Fruit fly (Drosophila melanogaster) whole organism, embryonic: Measurements from ENCODE around the gene CG14207.
A peak's percentile ranks its signal among the peaks of the same experiment; 100 is the strongest.

Experiments used
- Atf-2 ChIP-seq: fragments of 200-800 bp; sonication (Bioruptor generic); optimal IDR thresholded peaks from 2 replicates; lab custom pipeline; 2016; ENCODE audit warnings: missing biosample characterization, missing genetic modification characterization
- B-H2 ChIP-seq: fragments of 200-800 bp; sonication (Bioruptor generic); optimal IDR thresholded peaks from 2 replicates; lab custom pipeline; 2018; ENCODE audit warnings: missing biosample characterization, mild to moderate bottlenecking, missing genetic modification characterization
- Bgb ChIP-seq: fragments of 200-800 bp; sonication (Bioruptor generic); IDR thresholded peaks from 2 replicates; pipeline ENCODE4 v1.3.6; 2022; ENCODE audit warnings: missing biosample characterization, missing genetic modification characterization; ENCODE audit not compliant: partially characterized antibody
- CG11696 ChIP-seq: fragments of 200-800 bp; sonication (Bioruptor generic); IDR thresholded peaks from 2 replicates; pipeline ENCODE4 v1.3.6; 2022; ENCODE audit warnings: missing biosample characterization, missing genetic modification characterization
- CG12104 ChIP-seq: fragments of 200-800 bp; sonication (Bioruptor generic); optimal IDR thresholded peaks from 3 replicates; lab custom pipeline; 2016; ENCODE audit warnings: missing biosample characterization, missing genetic modification characterization
- CG12219 ChIP-seq: fragments of 200-800 bp; sonication (Bioruptor generic); optimal IDR thresholded peaks from 3 replicates; lab custom pipeline; 2018; ENCODE audit warnings: missing biosample characterization, mild to moderate bottlenecking, missing genetic modification characterization
- CG12769 ChIP-seq: fragments of 200-800 bp; sonication (Bioruptor generic); optimal IDR thresholded peaks from 2 replicates; lab custom pipeline; 2019; ENCODE audit warnings: missing biosample characterization, mild to moderate bottlenecking, missing genetic modification characterization, moderate library complexity
- CG17186 ChIP-seq: fragments of 200-800 bp; sonication (Bioruptor generic); optimal IDR thresholded peaks from 3 replicates; lab custom pipeline; 2017; ENCODE audit warnings: missing biosample characterization, missing genetic modification reagents, missing genetic modification characterization
- CG18619 ChIP-seq: fragments of 200-800 bp; sonication (Bioruptor generic); optimal IDR thresholded peaks from 3 replicates; lab custom pipeline; 2017; ENCODE audit warnings: missing biosample characterization, mild to moderate bottlenecking, missing genetic modification characterization
- CG2712 ChIP-seq: fragments of 200-800 bp; optimal IDR thresholded peaks from 3 replicates; lab custom pipeline; 2019; ENCODE audit warnings: missing biosample characterization, mild to moderate bottlenecking, missing genetic modification characterization, moderate library complexity
- CG30403 ChIP-seq: fragments of 200-800 bp; sonication (Bioruptor generic); optimal IDR thresholded peaks from 3 replicates; lab custom pipeline; 2016; ENCODE audit warnings: missing biosample characterization, missing genetic modification characterization
- CG31365 ChIP-seq: fragments of 200-800 bp; sonication (Bioruptor generic); optimal IDR thresholded peaks from 2 replicates; lab custom pipeline; 2018; ENCODE audit warnings: missing biosample characterization, mild to moderate bottlenecking, missing genetic modification characterization
- CG33213 ChIP-seq: fragments of 200-800 bp; sonication (Bioruptor generic); optimal IDR thresholded peaks from 3 replicates; lab custom pipeline; 2016; ENCODE audit warnings: missing biosample characterization, missing genetic modification characterization
- CG34376 ChIP-seq: fragments of 200-800 bp; sonication (Bioruptor generic); optimal IDR thresholded peaks from 2 replicates; lab custom pipeline; 2018; ENCODE audit warnings: missing biosample characterization, mild to moderate bottlenecking, missing genetic modification characterization
- CG43689 ChIP-seq: fragments of 200-800 bp; sonication (Bioruptor generic); IDR thresholded peaks from 2 replicates; pipeline ENCODE4 v1.3.6; 2022; ENCODE audit warnings: missing biosample characterization, missing genetic modification characterization
- CG6175 ChIP-seq: fragments of 200-800 bp; sonication (Bioruptor generic); IDR thresholded peaks from 3 replicates; pipeline ENCODE4 v1.3.6; 2022; ENCODE audit warnings: missing biosample characterization, missing genetic modification characterization
- CG6683 ChIP-seq: fragments of 200-800 bp; sonication (Bioruptor generic); optimal IDR thresholded peaks from 2 replicates; lab custom pipeline; 2017; ENCODE audit warnings: missing biosample characterization, mild to moderate bottlenecking, missing genetic modification characterization, missing genetic modification reagents
- CG7372 ChIP-seq: fragments of 200-800 bp; sonication (Bioruptor generic); IDR thresholded peaks from 2 replicates; pipeline ENCODE4 v1.3.6; 2022; ENCODE audit warnings: missing biosample characterization, missing genetic modification characterization
- CG8290 ChIP-seq, 3 experiments: fragments of 200-800 bp; sonication (Bioruptor generic); optimal IDR thresholded peaks; 2 replicates each; lab custom pipeline; 2016 to 2019; ENCODE audit warnings: missing biosample characterization in 3 of 3, missing genetic modification characterization in 3 of 3, mild to moderate bottlenecking in 2 of 3, moderate library complexity in 1 of 3
- CkIIα-i1 ChIP-seq: fragments of 200-800 bp; sonication (Bioruptor generic); IDR thresholded peaks from 2 replicates; pipeline ENCODE4 v1.3.6; 2022; ENCODE audit warnings: missing biosample characterization, missing genetic modification characterization
- Hand ChIP-seq: fragments of 200-800 bp; sonication (Bioruptor generic); optimal IDR thresholded peaks from 2 replicates; lab custom pipeline; 2017; ENCODE audit warnings: mild to moderate bottlenecking, missing biosample characterization, missing genetic modification reagents, missing genetic modification characterization
- Jarid2 ChIP-seq: fragments of 200-800 bp; sonication (Bioruptor generic); optimal IDR thresholded peaks from 3 replicates; lab custom pipeline; 2017; ENCODE audit warnings: mild to moderate bottlenecking, missing biosample characterization, missing genetic modification reagents, missing genetic modification characterization
- MTF-1 ChIP-seq: fragments of 200-800 bp; sonication (Bioruptor generic); optimal IDR thresholded peaks from 2 replicates; lab custom pipeline; 2018; ENCODE audit warnings: missing biosample characterization, mild to moderate bottlenecking, missing genetic modification characterization, borderline replicate concordance
- Med ChIP-seq: fragments of 200-800 bp; sonication (Bioruptor generic); peaks from one replicate; lab custom pipeline; 2016; ENCODE audit warnings: missing biosample characterization, missing genetic modification characterization, mild to moderate bottlenecking, inconsistent platforms, moderate library complexity
- PHDP ChIP-seq: fragments of 200-800 bp; sonication (Bioruptor generic); optimal IDR thresholded peaks from 3 replicates; lab custom pipeline; 2018; ENCODE audit warnings: missing biosample characterization, mild to moderate bottlenecking, missing genetic modification characterization, moderate library complexity
- Pdp1 ChIP-seq, 2 experiments: fragments of 200-800 bp; sonication (Bioruptor generic); optimal IDR thresholded peaks; 3 replicates each; lab custom pipeline; 2016; ENCODE audit warnings: missing biosample characterization in 2 of 2, missing genetic modification characterization in 2 of 2, mild to moderate bottlenecking in 1 of 2, moderate library complexity in 1 of 2
- Sox100B ChIP-seq: fragments of 200-800 bp; sonication (Bioruptor generic); optimal IDR thresholded peaks from 3 replicates; lab custom pipeline; 2018; ENCODE audit warnings: missing biosample characterization, mild to moderate bottlenecking, missing genetic modification characterization
- Xbp1 ChIP-seq: fragments of 200-800 bp; sonication (Bioruptor generic); optimal IDR thresholded peaks from 3 replicates; lab custom pipeline; 2016; ENCODE audit warnings: missing biosample characterization, mild to moderate bottlenecking, missing genetic modification characterization
- ac ChIP-seq: fragments of 200-800 bp; sonication (Bioruptor generic); optimal IDR thresholded peaks from 3 replicates; lab custom pipeline; 2017; ENCODE audit warnings: missing biosample characterization, mild to moderate bottlenecking, missing genetic modification characterization
- al ChIP-seq: fragments of 200-800 bp; sonication (Bioruptor generic); IDR thresholded peaks from 2 replicates; pipeline ENCODE4 v1.3.6; 2022; ENCODE audit warnings: missing biosample characterization, missing genetic modification characterization
- cg ChIP-seq: fragments of 200-800 bp; sonication (Bioruptor generic); optimal IDR thresholded peaks from 3 replicates; lab custom pipeline; 2019; ENCODE audit warnings: missing biosample characterization, mild to moderate bottlenecking, missing genetic modification characterization, moderate library complexity
- chinmo ChIP-seq: fragments of 200-800 bp; sonication (Bioruptor generic); IDR thresholded peaks from 4 replicates; pipeline ENCODE4 v1.3.6; 2022; ENCODE audit warnings: missing biosample characterization, missing genetic modification characterization; ENCODE audit not compliant: partially characterized antibody
- corto ChIP-seq: fragments of 200-800 bp; sonication (Bioruptor generic); optimal IDR thresholded peaks from 2 replicates; lab custom pipeline; 2016; ENCODE audit warnings: missing biosample characterization, mild to moderate bottlenecking, missing genetic modification characterization, moderate library complexity
- cwo ChIP-seq: fragments of 200-800 bp; sonication (Bioruptor generic); optimal IDR thresholded peaks from 3 replicates; lab custom pipeline; 2017; ENCODE audit warnings: missing biosample characterization, missing genetic modification characterization, mild to moderate bottlenecking, moderate library complexity, missing genetic modification reagents
- ftz-f1 ChIP-seq: fragments of 200-800 bp; sonication (Bioruptor generic); optimal IDR thresholded peaks from 2 replicates; lab custom pipeline; 2016; ENCODE audit warnings: missing biosample characterization, missing genetic modification characterization
- gce ChIP-seq: fragments of 200-800 bp; sonication (Bioruptor generic); IDR thresholded peaks from 3 replicates; pipeline ENCODE4 v1.3.6; 2022; ENCODE audit warnings: missing biosample characterization, missing genetic modification characterization
- kay ChIP-seq: fragments of 200-800 bp; sonication (Bioruptor generic); optimal IDR thresholded peaks from 2 replicates; lab custom pipeline; 2016; ENCODE audit warnings: missing biosample characterization, missing genetic modification characterization
- lab ChIP-seq: fragments of 200-800 bp; sonication (Bioruptor generic); optimal IDR thresholded peaks from 3 replicates; lab custom pipeline; 2017; ENCODE audit warnings: missing biosample characterization, missing genetic modification characterization, mild to moderate bottlenecking, moderate library complexity, missing genetic modification reagents
- lbe ChIP-seq: fragments of 200-800 bp; sonication (Bioruptor generic); optimal IDR thresholded peaks from 2 replicates; lab custom pipeline; 2016; ENCODE audit warnings: missing biosample characterization, mild to moderate bottlenecking, missing genetic modification characterization
- rib ChIP-seq: fragments of 200-800 bp; sonication (Bioruptor generic); IDR thresholded peaks from 2 replicates; pipeline ENCODE4 v1.3.6; 2022; ENCODE audit warnings: missing biosample characterization, missing genetic modification characterization
- row ChIP-seq: fragments of 200-800 bp; sonication (Bioruptor generic); IDR thresholded peaks from 3 replicates; pipeline ENCODE4 v1.3.6; 2022; ENCODE audit warnings: missing biosample characterization, missing genetic modification characterization
- salm ChIP-seq: fragments of 200-800 bp; sonication (Bioruptor generic); optimal IDR thresholded peaks from 2 replicates; lab custom pipeline; 2018; ENCODE audit warnings: missing biosample characterization, mild to moderate bottlenecking, missing genetic modification characterization
- sd ChIP-seq: fragments of 200-800 bp; sonication (Bioruptor generic); optimal IDR thresholded peaks from 3 replicates; lab custom pipeline; 2018; ENCODE audit warnings: missing biosample characterization, mild to moderate bottlenecking, missing genetic modification characterization, moderate library complexity
- shn ChIP-seq: fragments of 200-800 bp; sonication (Bioruptor generic); optimal IDR thresholded peaks from 3 replicates; lab custom pipeline; 2016; ENCODE audit warnings: missing biosample characterization, missing genetic modification characterization
- slou ChIP-seq: fragments of 200-800 bp; sonication (Bioruptor generic); optimal IDR thresholded peaks from 3 replicates; lab custom pipeline; 2016; ENCODE audit warnings: missing biosample characterization, missing genetic modification characterization
- sr ChIP-seq: fragments of 200-800 bp; sonication (Bioruptor generic); IDR thresholded peaks from 3 replicates; pipeline ENCODE4 v1.3.6; 2022; ENCODE audit warnings: missing biosample characterization, missing genetic modification characterization
- sug ChIP-seq: fragments of 200-800 bp; optimal IDR thresholded peaks from 2 replicates; lab custom pipeline; 2019; ENCODE audit warnings: missing biosample characterization, mild to moderate bottlenecking, missing genetic modification characterization, moderate library complexity
- tgo ChIP-seq: fragments of 200-800 bp; sonication (Bioruptor generic); IDR thresholded peaks from 3 replicates; pipeline ENCODE4 v1.3.6; 2022; ENCODE audit warnings: missing biosample characterization, missing genetic modification characterization
- twi ChIP-seq: fragments of 200-800 bp; optimal IDR thresholded peaks from 2 replicates; lab custom pipeline; 2019; ENCODE audit warnings: missing biosample characterization, mild to moderate bottlenecking, missing genetic modification characterization, moderate library complexity
- vvl ChIP-seq: fragments of 200-800 bp; sonication (Bioruptor generic); IDR thresholded peaks from 2 replicates; pipeline ENCODE4 v1.3.6; 2022; ENCODE audit warnings: missing biosample characterization, missing genetic modification characterization
- zfh1 ChIP-seq: fragments of 200-800 bp; sonication (Bioruptor generic); IDR thresholded peaks from 3 replicates; pipeline ENCODE4 v1.3.6; 2022; ENCODE audit warnings: missing biosample characterization, missing genetic modification characterization

Gene CG14207

DNA sequence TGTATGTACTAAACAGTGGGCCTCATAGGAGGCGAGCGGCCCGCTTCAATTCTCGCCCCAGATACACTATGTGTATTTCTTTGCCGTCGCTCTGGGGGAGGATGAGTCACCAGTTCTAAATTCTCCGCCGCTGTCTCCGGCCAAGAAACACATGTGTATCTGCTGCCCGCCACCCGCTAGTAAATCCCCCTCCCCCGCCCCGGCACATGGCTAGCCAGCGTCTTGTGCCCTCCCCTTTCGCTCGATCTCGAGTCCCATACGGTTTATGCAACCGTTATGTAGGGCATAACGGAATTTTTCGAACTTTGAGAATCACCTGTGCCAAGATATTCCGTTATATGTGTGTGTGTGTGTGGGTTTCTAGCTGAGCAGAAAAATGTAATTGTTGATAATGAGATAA is 916 bp downstream of the CG14207 start (continued):
- TF ChIP-seq CG43689 (no peak), slou (GFP tag; lab: Kevin White, UChicago) (no peak), row (0 out of 3 replicates have a peak, but pooled peaks have one; percentile 7), CG17186 (GFP tag; lab: Kevin White, UChicago) (no peak), sug (tag; lab: Kevin White, UChicago) (peak; percentile 68), CG11696 (GFP tag; lab: Robert Waterston, UW) (no peak), CkIIα-i1 (GFP tag; lab: Robert Waterston, UW) (no peak), MTF-1 (GFP tag; lab: Kevin White, UChicago) (no peak), Xbp1 (no peak), cwo (GFP tag; lab: Kevin White, UChicago) (peak; percentile 76), Atf-2 (GFP tag; lab: Kevin White, UChicago) (no peak), Bgb (peak; percentile 9; the same call in 1 of the 2 replicates), CG6683 (GFP tag; lab: Kevin White, UChicago) (no peak), kay (peak; percentile 80), CG12769 (peak; percentile 83), salm (no peak), twi (tag; lab: Kevin White, UChicago) (peak; percentile 91), CG34376 (GFP tag; lab: Kevin White, UChicago) (peak; percentile 0), ac (GFP tag; lab: Kevin White, UChicago) (no peak), CG6175 (GFP tag; lab: Robert Waterston, UW) (peak; percentile 51; the same call in 2 of the 3 replicates), sd (peak; percentile 91), CG7372 (GFP tag; lab: Robert Waterston, UW) (no peak), Sox100B (GFP tag; lab: Kevin White, UChicago) (no peak), Hand (GFP tag; lab: Kevin White, UChicago) (no peak), corto (GFP tag; lab: Kevin White, UChicago) (no peak)

DNA sequence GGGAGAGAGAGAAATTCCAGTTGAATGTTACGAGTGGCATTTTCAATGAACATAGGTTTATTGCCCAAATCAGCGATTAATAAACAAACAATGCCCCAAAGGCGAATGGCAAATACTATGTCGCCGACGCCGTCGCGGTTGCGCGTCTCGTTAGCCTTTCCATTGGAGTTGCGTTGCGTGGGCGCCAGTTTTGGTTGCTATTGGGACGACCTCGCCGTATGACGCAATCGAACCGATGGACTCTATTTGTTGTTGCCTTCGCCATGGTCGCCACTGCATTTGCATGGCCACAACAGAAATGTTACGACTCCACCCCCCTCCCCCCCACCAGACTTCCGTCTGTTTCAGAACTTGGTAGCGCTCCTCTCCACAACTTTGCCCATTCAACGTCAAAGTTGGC is 1.6 kb downstream of the CG14207 start:
- TF ChIP-seq Pdp1 (GFP tag; optimal IDR thresholded peaks at IDR 0.05; lab: Kevin White, UChicago) (peak in 1 of 2 experiments; percentile 76), vvl (peak; percentile 0; the same call in 1 of the 2 replicates), Jarid2 (GFP tag; lab: Kevin White, UChicago) (no peak), B-H2 (GFP tag; lab: Kevin White, UChicago) (no peak), PHDP (tag; lab: Kevin White, UChicago) (no peak), al (no peak), gce (no peak), Atf-2 (GFP tag; lab: Kevin White, UChicago) (no peak), CG12219 (GFP tag; lab: Kevin White, UChicago) (no peak), CG30403 (no peak), tgo (no peak), CG2712 (tag; lab: Kevin White, UChicago) (no peak), lab (GFP tag; lab: Kevin White, UChicago) (no peak), CG18619 (GFP tag; lab: Kevin White, UChicago) (no peak), zfh1 (GFP tag; lab: Robert Waterston, UW) (no peak), ftz-f1 (GFP tag; lab: Kevin White, UChicago) (peak; percentile 35), CG34376 (GFP tag; lab: Kevin White, UChicago) (no peak), rib (GFP tag; lab: Robert Waterston, UW) (no peak), CG31365 (no peak), Med (GFP tag; lab: Kevin White, UChicago) (peak; percentile 41), sr (peak; percentile 82), lbe (GFP tag; lab: Kevin White, UChicago) (no peak), CG12104 (GFP tag; lab: Kevin White, UChicago) (no peak), CG33213 (GFP tag; lab: Kevin White, UChicago) (no peak), shn (GFP tag; lab: Kevin White, UChicago) (no peak), CG8290 (GFP tag; optimal IDR thresholded peaks at IDR 0.05; lab: Kevin White, UChicago) (no peak), CG8290 (tag; optimal IDR thresholded peaks at IDR 0.05; lab: Kevin White, UChicago) (no peak), chinmo (GFP tag; lab: Robert Waterston, UW) (0 out of 4 replicates have a peak, but pooled peaks have one; percentile 48), cg (GFP tag; lab: Kevin White, UChicago) (no peak)
